Worm (Caenorhabditis elegans) whole organism, mixed stage, embryonic: ENCODE results near the gene clec-234.
"Not testable (repeated sequence)": the region's sequence is repeated elsewhere in the genome, so short reads cannot be mapped to it uniquely, and the experiment has no call there.

Experiments
- M03D4.4 ChIP-seq: sonication (generic microtip); optimal IDR thresholded peaks from 2 replicates; lab custom pipeline; 2017; ENCODE audit warnings: mild to moderate bottlenecking, missing genetic modification characterization, missing compliant biosample characterization
- blmp-1 ChIP-seq: fragments of 150-350 bp; optimal IDR thresholded peaks from 2 replicates; lab custom pipeline; 2014; ENCODE audit warnings: missing biosample characterization, missing genetic modification characterization
- elt-1 ChIP-seq: sonication (generic microtip); optimal IDR thresholded peaks from 2 replicates; lab custom pipeline; 2017; ENCODE audit warnings: missing genetic modification characterization, mild to moderate bottlenecking, missing compliant biosample characterization, antibody characterized with exemption, moderate library complexity, borderline replicate concordance; ENCODE audit not compliant: insufficient read depth
- elt-3 ChIP-seq: fragments of 150-350 bp; optimal IDR thresholded peaks from 2 replicates; lab custom pipeline; 2014; ENCODE audit warnings: missing biosample characterization, missing genetic modification characterization
- nhr-237 ChIP-seq: fragments of 150-350 bp; optimal IDR thresholded peaks from 2 replicates; lab custom pipeline; 2014; ENCODE audit warnings: missing biosample characterization, missing genetic modification characterization
- nhr-28 ChIP-seq: fragments of 150-350 bp; optimal IDR thresholded peaks from 2 replicates; lab custom pipeline; 2014; ENCODE audit warnings: missing biosample characterization, missing genetic modification characterization
- sptf-1 ChIP-seq: sonication (generic microtip); optimal IDR thresholded peaks from 2 replicates; lab custom pipeline; 2017; ENCODE audit warnings: mild to moderate bottlenecking, missing genetic modification characterization, moderate library complexity, missing compliant biosample characterization
- unc-62 ChIP-seq: fragments of 150-350 bp; optimal IDR thresholded peaks from 2 replicates; lab custom pipeline; 2014; ENCODE audit warnings: missing biosample characterization, missing genetic modification reagents, missing genetic modification characterization
- ztf-11 ChIP-seq: fragments of 150-350 bp; optimal IDR thresholded peaks from 2 replicates; lab custom pipeline; 2014; ENCODE audit warnings: missing biosample characterization, missing genetic modification characterization

ce11 chrV:16383729-16384128 is 49.6 kb downstream of the clec-234 start, which contains the start of gene F13A7.7:
- TF ChIP-seq blmp-1 (tag; lab: Kevin White, UChicago); elt-1 (tag; lab: Kevin White, UChicago); elt-3 (tag; lab: Kevin White, UChicago); M03D4.4 (tag; lab: Kevin White, UChicago); nhr-237 (tag; lab: Kevin White, UChicago); sptf-1 (tag; lab: Kevin White, UChicago); nhr-28 (tag; lab: Kevin White, UChicago); unc-62; ztf-11 (tag; lab: Kevin White, UChicago): not testable (repeated sequence)
